Worm (Caenorhabditis elegans) whole organism, L2 larva: ENCODE measurements around the gene ceh-86.

Source experiments
- C34F6.9 ChIP-seq: fragments of 150-350 bp; optimal IDR thresholded peaks from 2 replicates; lab custom pipeline; 2014; ENCODE audit warnings: missing biosample characterization, missing genetic modification characterization
- F13H6.1 ChIP-seq: sonication (generic microtip); optimal IDR thresholded peaks from 2 replicates; lab custom pipeline; 2016; ENCODE audit warnings: missing genetic modification characterization, missing compliant biosample characterization
- R02D3.7 ChIP-seq: fragments of 150-350 bp; optimal IDR thresholded peaks from 2 replicates; lab custom pipeline; 2014; ENCODE audit warnings: missing biosample characterization, missing genetic modification characterization
- Y55F3AM.14 ChIP-seq: fragments of 200-800 bp; sonication (Bioruptor generic); optimal IDR thresholded peaks from 2 replicates; lab custom pipeline; 2018; ENCODE audit warnings: mild to moderate bottlenecking, missing genetic modification characterization, missing compliant biosample characterization
- aly-2 ChIP-seq: fragments of 150-350 bp; optimal IDR thresholded peaks from 2 replicates; lab custom pipeline; 2014; ENCODE audit warnings: missing biosample characterization, missing genetic modification characterization
- ama-1 ChIP-seq: fragments of 150-350 bp; optimal IDR thresholded peaks from 2 replicates; lab custom pipeline; 2018; ENCODE audit warnings: inconsistent platforms
- blmp-1 ChIP-seq: sonication (generic microtip); optimal IDR thresholded peaks from 2 replicates; lab custom pipeline; 2017; ENCODE audit warnings: missing genetic modification characterization, mild to moderate bottlenecking, missing compliant biosample characterization, antibody characterized with exemption, moderate library complexity; ENCODE audit not compliant: insufficient read depth
- ceh-16 ChIP-seq: fragments of 150-350 bp; optimal IDR thresholded peaks from 2 replicates; lab custom pipeline; 2014; ENCODE audit warnings: missing biosample characterization, missing genetic modification characterization
- crh-2 ChIP-seq: sonication (generic microtip); optimal IDR thresholded peaks from 2 replicates; lab custom pipeline; 2017; ENCODE audit warnings: missing biosample characterization, missing genetic modification characterization
- egl-27 ChIP-seq: sonication (generic microtip); optimal IDR thresholded peaks from 3 replicates; lab custom pipeline; 2017; ENCODE audit warnings: missing biosample characterization, missing genetic modification reagents, missing genetic modification characterization
- fos-1 ChIP-seq: fragments of 150-350 bp; optimal IDR thresholded peaks from 2 replicates; lab custom pipeline; 2014; ENCODE audit warnings: missing biosample characterization, missing genetic modification characterization
- gmeb-1 ChIP-seq: fragments of 150-350 bp; optimal IDR thresholded peaks from 2 replicates; lab custom pipeline; 2014; ENCODE audit warnings: missing biosample characterization, missing genetic modification characterization
- lin-11 ChIP-seq: fragments of 150-350 bp; sonication (generic microtip); optimal IDR thresholded peaks from 2 replicates; lab custom pipeline; 2014; ENCODE audit warnings: missing biosample characterization, missing genetic modification characterization, inconsistent platforms, mixed read lengths
- lin-13 ChIP-seq: fragments of 150-350 bp; optimal IDR thresholded peaks from 2 replicates; lab custom pipeline; 2014; ENCODE audit warnings: missing biosample characterization, missing genetic modification reagents, missing genetic modification characterization
- lin-39 ChIP-seq: fragments of 150-350 bp; optimal IDR thresholded peaks from 2 replicates; lab custom pipeline; 2014; ENCODE audit warnings: missing biosample characterization, missing genetic modification reagents, missing genetic modification characterization
- lsy-2 ChIP-seq, 2 experiments: fragments of 150-350 bp in 1 of 2; sonication (generic microtip) in 1 of 2; optimal IDR thresholded peaks; 2 replicates each; lab custom pipeline; 2014 to 2017; ENCODE audit warnings: missing biosample characterization in 2 of 2, missing genetic modification characterization in 2 of 2
- mbf-1 ChIP-seq: sonication (generic microtip); optimal IDR thresholded peaks from 2 replicates; lab custom pipeline; 2017; ENCODE audit warnings: missing biosample characterization, missing genetic modification characterization
- nhr-10 ChIP-seq: sonication (generic microtip); optimal IDR thresholded peaks from 2 replicates; lab custom pipeline; 2017; ENCODE audit warnings: missing biosample characterization, missing genetic modification characterization
- nhr-11 ChIP-seq: fragments of 150-350 bp; optimal IDR thresholded peaks from 2 replicates; lab custom pipeline; 2014; ENCODE audit warnings: missing biosample characterization, missing genetic modification characterization
- nhr-12 ChIP-seq: fragments of 150-350 bp; optimal IDR thresholded peaks from 2 replicates; lab custom pipeline; 2014; ENCODE audit warnings: missing biosample characterization, missing genetic modification characterization
- nhr-129 ChIP-seq: fragments of 150-350 bp; optimal IDR thresholded peaks from 2 replicates; lab custom pipeline; 2014; ENCODE audit warnings: missing biosample characterization, missing genetic modification characterization
- nhr-23 ChIP-seq: fragments of 150-350 bp; optimal IDR thresholded peaks from 2 replicates; lab custom pipeline; 2014; ENCODE audit warnings: missing biosample characterization, missing genetic modification reagents, missing genetic modification characterization
- nhr-25 ChIP-seq: fragments of 150-350 bp; sonication (generic microtip); optimal IDR thresholded peaks from 3 replicates; lab custom pipeline; 2014; ENCODE audit warnings: missing biosample characterization, missing genetic modification characterization
- nhr-6 ChIP-seq: fragments of 150-350 bp; optimal IDR thresholded peaks from 2 replicates; lab custom pipeline; 2014; ENCODE audit warnings: missing biosample characterization, missing genetic modification characterization
- nhr-77 ChIP-seq: fragments of 150-350 bp; optimal IDR thresholded peaks from 2 replicates; lab custom pipeline; 2014; ENCODE audit warnings: missing biosample characterization, missing genetic modification characterization
- peb-1 ChIP-seq: fragments of 150-350 bp; optimal IDR thresholded peaks from 2 replicates; lab custom pipeline; 2014; ENCODE audit warnings: missing biosample characterization, missing genetic modification characterization
- sem-4 ChIP-seq: fragments of 150-350 bp; optimal IDR thresholded peaks from 2 replicates; lab custom pipeline; 2014; ENCODE audit warnings: missing biosample characterization, missing genetic modification reagents, missing genetic modification characterization
- skn-1 ChIP-seq: sonication (generic microtip); optimal IDR thresholded peaks from 2 replicates; lab custom pipeline; 2017; ENCODE audit warnings: missing biosample characterization, missing genetic modification characterization
- sma-3 ChIP-seq: sonication (generic microtip); optimal IDR thresholded peaks from 2 replicates; lab custom pipeline; 2016; ENCODE audit warnings: missing genetic modification reagents, missing genetic modification characterization, missing compliant biosample characterization
- sma-9 ChIP-seq, 2 experiments: fragments of 150-350 bp in 1 of 2; sonication (generic microtip) in 1 of 2; optimal IDR thresholded peaks; 2 replicates each; lab custom pipeline; 2014 to 2016; ENCODE audit warnings: missing genetic modification characterization in 2 of 2, mild to moderate bottlenecking in 1 of 2, missing biosample characterization in 1 of 2, missing compliant biosample characterization in 1 of 2, missing genetic modification reagents in 1 of 2, moderate library complexity in 1 of 2
- unc-55 ChIP-seq: fragments of 150-350 bp; sonication (generic microtip); optimal IDR thresholded peaks from 3 replicates; lab custom pipeline; 2014; ENCODE audit warnings: missing biosample characterization, missing genetic modification reagents, missing genetic modification characterization
- ztf-4 ChIP-seq: fragments of 150-350 bp; optimal IDR thresholded peaks from 2 replicates; lab custom pipeline; 2014; ENCODE audit warnings: missing biosample characterization, missing genetic modification characterization

The ceh-86 gene

DNA sequence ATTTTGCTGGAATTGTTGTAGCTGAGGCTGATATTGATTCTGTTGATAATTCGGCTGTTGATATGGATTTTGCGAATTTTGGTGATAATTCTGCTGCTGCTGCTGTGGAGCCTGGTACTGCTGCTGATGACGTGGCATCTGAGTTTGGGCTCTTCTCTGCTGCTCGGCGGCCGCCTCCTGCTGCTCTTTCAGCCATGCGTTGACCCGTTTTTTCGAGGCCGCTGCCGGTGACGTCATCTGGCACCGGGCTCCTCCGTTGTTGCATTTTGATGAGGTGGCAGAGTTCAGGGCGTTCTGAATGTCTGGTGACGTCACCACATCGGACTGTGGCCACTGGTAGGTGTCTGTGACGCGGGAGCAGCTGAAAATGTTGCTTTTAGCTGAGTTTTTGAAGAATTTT is 25.1 kb upstream of the ceh-86 start:
- TF ChIP-seq nhr-77 (tag; lab: Kevin White, UChicago) (no peak), egl-27 (tag; lab: Kevin White, UChicago) (no peak), ztf-4 (tag; lab: Kevin White, UChicago) (no peak), R02D3.7 (tag; lab: Kevin White, UChicago) (no peak), sma-3 (GFP tag; lab: Kevin White, UChicago) (no peak), mbf-1 (tag; lab: Kevin White, UChicago) (no peak), nhr-23 (tag; lab: Kevin White, UChicago) (no peak), nhr-10 (tag; lab: Kevin White, UChicago) (no peak), nhr-25 (no peak), skn-1 (tag; lab: Kevin White, UChicago) (no peak), aly-2 (tag; lab: Kevin White, UChicago) (no peak), C34F6.9 (tag; lab: Kevin White, UChicago) (no peak), Y55F3AM.14 (GFP tag; lab: Kevin White, UChicago) (no peak)

DNA sequence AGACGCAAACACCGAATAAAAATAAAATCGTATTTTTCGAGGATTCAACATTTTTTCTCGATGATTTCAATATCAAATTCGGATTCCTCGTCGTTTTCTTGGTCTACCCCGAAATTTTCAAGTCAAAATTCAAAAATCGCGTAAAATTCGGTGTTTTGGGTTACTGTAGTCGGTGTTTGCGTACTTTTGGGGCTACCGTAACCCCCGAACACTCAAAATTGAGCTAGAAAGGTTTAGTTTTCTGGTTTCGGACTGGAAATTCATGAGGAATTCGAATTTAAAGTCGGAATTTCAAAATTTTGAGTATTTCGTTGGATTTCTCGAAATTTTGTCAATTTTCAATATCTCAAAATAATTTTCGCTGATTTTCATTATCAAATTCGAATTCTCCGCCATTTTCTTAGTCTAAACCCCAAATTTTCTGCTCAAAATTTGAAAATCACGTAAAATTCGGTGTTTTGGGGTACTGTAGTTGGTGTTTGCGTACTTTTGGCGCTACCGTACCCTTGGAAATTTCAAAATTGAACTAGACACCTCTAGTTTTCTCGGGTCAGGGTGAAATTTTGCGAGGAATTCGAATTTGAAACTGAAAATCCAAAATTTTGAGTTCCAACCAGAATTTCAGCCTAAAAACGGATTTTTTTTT is 24.2 kb upstream of the ceh-86 start:
- TF ChIP-seq nhr-11 (tag; lab: Kevin White, UChicago) (no peak), F13H6.1 (tag; lab: Kevin White, UChicago) (no peak), nhr-23 (tag; lab: Kevin White, UChicago) (no peak), gmeb-1 (tag; lab: Kevin White, UChicago) (no peak), lsy-2 (tag; optimal IDR thresholded peaks at IDR 0.05; lab: Kevin White, UChicago) (peak in 1 of 2 experiments; percentile 71), ama-1 (lab: Kevin White, UChicago) (no peak), fos-1 (no peak), C34F6.9 (tag; lab: Kevin White, UChicago) (no peak), aly-2 (tag; lab: Kevin White, UChicago) (no peak)
- TF ChIP-seq, all 48 proteins: peak for 1

DNA sequence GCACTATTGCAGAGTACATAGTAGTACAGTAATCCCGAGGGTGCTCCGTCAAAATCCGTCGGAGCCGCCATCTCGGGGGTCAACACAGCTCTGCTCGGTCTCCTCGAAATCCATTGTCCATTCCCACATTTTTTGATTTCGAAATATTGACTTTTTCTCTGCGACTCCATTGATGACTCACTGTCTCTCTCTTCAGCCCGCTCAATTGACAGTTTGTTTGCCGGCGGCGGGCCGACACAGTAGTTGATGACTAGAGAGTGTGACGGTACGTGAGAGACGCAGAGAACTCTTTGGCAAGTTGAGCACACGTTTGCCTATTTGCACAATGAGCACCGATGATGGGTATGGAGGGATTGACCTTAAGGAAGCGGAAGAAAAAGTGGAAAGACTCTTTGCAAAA is 22.9 kb upstream of the ceh-86 start:
- TF ChIP-seq sma-9 (GFP tag; optimal IDR thresholded peaks at IDR 0.05; lab: Kevin White, UChicago) (peak; percentile 9), sma-9 (tag; optimal IDR thresholded peaks at IDR 0.05; lab: Kevin White, UChicago) (no peak), fos-1 (peak; percentile 85), ceh-16 (tag; lab: Kevin White, UChicago) (no peak), peb-1 (tag; lab: Kevin White, UChicago) (peak; percentile 77), crh-2 (tag; lab: Kevin White, UChicago) (no peak), F13H6.1 (tag; lab: Kevin White, UChicago) (peak; percentile 88), nhr-129 (tag; lab: Kevin White, UChicago) (peak; percentile 65), sma-3 (GFP tag; lab: Kevin White, UChicago) (peak; percentile 27)

DNA sequence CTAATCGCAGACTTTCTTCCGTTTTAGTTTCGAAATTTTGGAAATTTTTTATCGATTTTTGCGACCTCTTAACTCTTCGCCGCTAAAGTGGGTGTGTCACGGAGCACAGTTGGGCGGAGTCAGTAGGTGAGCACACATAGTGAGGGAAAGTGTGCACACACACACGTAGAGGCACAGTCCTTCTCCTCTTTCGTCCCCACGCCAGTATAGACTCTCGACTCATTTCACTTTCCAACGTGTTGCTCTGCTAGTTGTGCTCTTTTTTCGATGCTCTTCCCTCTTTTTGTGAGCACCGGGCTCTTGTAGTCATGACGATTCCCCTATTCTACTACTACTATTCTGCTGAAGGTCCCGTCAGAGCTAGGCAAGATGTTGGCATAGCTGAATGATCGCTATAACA is 20.6 kb upstream of the ceh-86 start:
- peak; percentile 35 for TF ChIP-seq fos-1
- TF ChIP-seq nhr-12, result no peak
- no peak for TF ChIP-seq lin-11 (tag; lab: Kevin White, UChicago)
- no peak for TF ChIP-seq crh-2 (tag; lab: Kevin White, UChicago)
- TF ChIP-seq ama-1 (lab: Kevin White, UChicago), result peak; percentile 47
- TF ChIP-seq gmeb-1 (tag; lab: Kevin White, UChicago), result no peak
- no peak for TF ChIP-seq egl-27 (tag; lab: Kevin White, UChicago)
- TF ChIP-seq C34F6.9 (tag; lab: Kevin White, UChicago), result no peak
- TF ChIP-seq nhr-23 (tag; lab: Kevin White, UChicago), result no peak
- TF ChIP-seq lin-39 (tag; lab: Kevin White, UChicago), result no peak
- TF ChIP-seq Y55F3AM.14 (GFP tag; lab: Kevin White, UChicago), result no peak
- TF ChIP-seq blmp-1 (tag; lab: Kevin White, UChicago), result no peak
- peak; percentile 36 for TF ChIP-seq F13H6.1 (tag; lab: Kevin White, UChicago)
- TF ChIP-seq nhr-129 (tag; lab: Kevin White, UChicago), result peak; percentile 22

DNA sequence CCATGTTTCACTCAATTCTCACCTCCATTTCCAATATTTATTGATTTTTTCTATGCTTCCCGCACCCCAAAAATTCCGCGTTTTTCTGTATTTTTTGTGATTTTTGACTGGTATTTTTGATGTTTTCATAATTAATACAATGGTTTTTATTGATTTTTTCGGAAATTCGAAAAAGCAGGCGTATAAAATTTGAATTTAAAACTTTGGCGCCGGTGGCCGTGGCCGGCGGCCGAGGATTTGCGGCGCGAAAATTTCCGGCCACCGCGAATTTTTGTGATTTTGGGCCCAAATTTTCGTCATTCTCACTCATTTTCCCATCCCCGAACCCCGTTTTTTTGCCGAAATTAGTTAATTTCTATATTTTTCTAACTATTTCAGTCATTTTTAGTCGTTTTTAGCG is 19.1 kb upstream of the ceh-86 start:
- TF ChIP-seq unc-55 (GFP tag; lab: Kevin White, UChicago), result peak; percentile 40
- TF ChIP-seq sma-3 (GFP tag; lab: Kevin White, UChicago), result peak; percentile 46
- peak; percentile 34 for TF ChIP-seq crh-2 (tag; lab: Kevin White, UChicago)
- TF ChIP-seq sem-4, result no peak
- TF ChIP-seq gmeb-1 (tag; lab: Kevin White, UChicago), result peak; percentile 80
- no peak for TF ChIP-seq lin-13 (GFP tag; lab: Kevin White, UChicago)
- TF ChIP-seq ama-1 (lab: Kevin White, UChicago), result no peak
- TF ChIP-seq lsy-2 (tag; optimal IDR thresholded peaks at IDR 0.05; lab: Kevin White, UChicago), result peak in 1 of 2 experiments; percentile 50
- peak; percentile 32 for TF ChIP-seq C34F6.9 (tag; lab: Kevin White, UChicago)
- no peak for TF ChIP-seq nhr-6 (tag; lab: Kevin White, UChicago)
- TF ChIP-seq, all 48 proteins: peak for 6
